Worm (Caenorhabditis elegans) whole organism, early embryonic: ENCODE data around the gene F49E12.8.

Experiments used
- B0310.2 ChIP-seq: sonication (generic microtip); optimal IDR thresholded peaks from 2 replicates; lab custom pipeline; 2016; ENCODE audit warnings: mild to moderate bottlenecking, missing genetic modification characterization, missing compliant biosample characterization
- F13C5.2 ChIP-seq: sonication (generic microtip); optimal IDR thresholded peaks from 2 replicates; lab custom pipeline; 2017; ENCODE audit warnings: mild to moderate bottlenecking, missing genetic modification characterization, inconsistent platforms, missing compliant biosample characterization
- aly-1 ChIP-seq: sonication (generic microtip); optimal IDR thresholded peaks from 2 replicates; lab custom pipeline; 2016; ENCODE audit warnings: missing genetic modification characterization, missing compliant biosample characterization
- ama-1 ChIP-seq: fragments of 150-350 bp; optimal IDR thresholded peaks from 2 replicates; lab custom pipeline; 2014
- ceh-13 ChIP-seq: fragments of 200-800 bp; sonication (Bioruptor generic); optimal IDR thresholded peaks from 2 replicates; lab custom pipeline; 2018; ENCODE audit warnings: mild to moderate bottlenecking, missing genetic modification characterization, missing compliant biosample characterization
- ceh-36 ChIP-seq: sonication (generic microtip); optimal IDR thresholded peaks from 2 replicates; lab custom pipeline; 2016; ENCODE audit warnings: missing genetic modification characterization, inconsistent platforms, missing compliant biosample characterization
- ets-7 ChIP-seq: sonication (generic microtip); optimal IDR thresholded peaks from 2 replicates; lab custom pipeline; 2016; ENCODE audit warnings: missing genotype, missing genetic modification characterization, missing compliant biosample characterization
- flt-1 ChIP-seq: fragments of 200-800 bp; sonication (Bioruptor generic); IDR thresholded peaks from 2 replicates; pipeline ENCODE4 v1.3.6; 2022; ENCODE audit warnings: missing genetic modification characterization, missing compliant biosample characterization
- hmbx-1 ChIP-seq: sonication (generic microtip); optimal IDR thresholded peaks from 2 replicates; lab custom pipeline; 2016; ENCODE audit warnings: mild to moderate bottlenecking, missing genetic modification characterization, missing compliant biosample characterization
- hmg-4 ChIP-seq: fragments of 200-800 bp; sonication (Bioruptor generic); optimal IDR thresholded peaks from 2 replicates; lab custom pipeline; 2018; ENCODE audit warnings: mild to moderate bottlenecking, missing genetic modification characterization, missing compliant biosample characterization
- hnd-1 ChIP-seq: sonication (generic microtip); optimal IDR thresholded peaks from 2 replicates; lab custom pipeline; 2016; ENCODE audit warnings: missing genetic modification characterization, missing compliant biosample characterization
- pes-1 ChIP-seq: fragments of 200-800 bp; sonication (Bioruptor generic); IDR thresholded peaks from 2 replicates; pipeline ENCODE4 v1.3.6; 2022; ENCODE audit warnings: missing genetic modification reagents, missing genetic modification characterization, missing compliant biosample characterization
- scrt-1 ChIP-seq: fragments of 200-800 bp; sonication (Bioruptor generic); IDR thresholded peaks from 2 replicates; pipeline ENCODE4 v1.3.6; 2022; ENCODE audit warnings: missing genetic modification characterization, missing compliant biosample characterization
- sea-1 ChIP-seq: fragments of 200-800 bp; sonication (Bioruptor generic); conservative IDR thresholded peaks from 2 replicates; pipeline ENCODE4 v1.3.6; 2022; ENCODE audit warnings: missing genetic modification characterization, missing compliant biosample characterization
- tbx-11 ChIP-seq: fragments of 200-800 bp; sonication (Bioruptor generic); IDR thresholded peaks from 2 replicates; pipeline ENCODE4 v1.3.6; 2022; ENCODE audit warnings: missing genetic modification characterization, missing compliant biosample characterization
- tbx-37 ChIP-seq: fragments of 200-800 bp; sonication (Bioruptor generic); conservative IDR thresholded peaks from 2 replicates; pipeline ENCODE4 v1.3.6; 2022; ENCODE audit warnings: missing genetic modification reagents, missing genetic modification characterization, missing compliant biosample characterization
- tra-4 ChIP-seq: sonication (generic microtip); optimal IDR thresholded peaks from 2 replicates; lab custom pipeline; 2017; ENCODE audit warnings: missing genetic modification characterization, missing compliant biosample characterization

Gene F49E12.8

ce11 chrII:8369059-8369458, 25.0 kb downstream of the F49E12.8 start, which contains the start of gene amt-3:
TSS of gene amt-3 (minus strand) at chrII:8369159.
- no peak for TF ChIP-seq hnd-1 (tag; lab: Kevin White, UChicago)
- no peak for TF ChIP-seq tra-4
- TF ChIP-seq B0310.2 (tag; lab: Kevin White, UChicago): no peak
- TF ChIP-seq tbx-11 (GFP tag; lab: Robert Waterston, UW): no peak
- TF ChIP-seq hmg-4 (GFP tag; lab: Kevin White, UChicago): no peak
- no peak for TF ChIP-seq ceh-36 (tag; lab: Kevin White, UChicago)
- TF ChIP-seq flt-1: no peak
- TF ChIP-seq scrt-1 (GFP tag; lab: Robert Waterston, UW): no peak
- TF ChIP-seq pes-1 (GFP tag; lab: Robert Waterston, UW): no peak
- no peak for TF ChIP-seq ama-1 (lab: Kevin White, UChicago)
- TF ChIP-seq aly-1 (tag; lab: Kevin White, UChicago): no peak
- no peak for TF ChIP-seq sea-1
- TF ChIP-seq hmbx-1 (tag; lab: Kevin White, UChicago): no peak
- TF ChIP-seq ceh-13 (GFP tag; lab: Kevin White, UChicago): no peak

- no peak for TF ChIP-seq ama-1 (lab: Kevin White, UChicago)
- TF ChIP-seq hnd-1 (tag; lab: Kevin White, UChicago): no peak
- no peak for TF ChIP-seq B0310.2 (tag; lab: Kevin White, UChicago)
- no peak for TF ChIP-seq ets-7 (tag; lab: Kevin White, UChicago)
Measured at ce11 chrII:8360453-8360852, 33.7 kb downstream of the F49E12.8 start, which contains the start of gene M195.2. TSS of gene M195.2 (plus strand) at chrII:8360753.

- no peak for TF ChIP-seq B0310.2 (tag; lab: Kevin White, UChicago)
- TF ChIP-seq tra-4: no peak
Measured at ce11 chrII:8359350-8359749, 34.8 kb downstream of the F49E12.8 start, which contains the start of gene col-77. TSS of gene col-77 (minus strand) at chrII:8359381.

- TF ChIP-seq B0310.2 (tag; lab: Kevin White, UChicago) (no peak), hmg-4 (GFP tag; lab: Kevin White, UChicago) (peak; percentile 14), pes-1 (GFP tag; lab: Robert Waterston, UW) (no peak)
Measured at ce11 chrII:8358466-8358865, 35.6 kb downstream of the F49E12.8 start.

- TF ChIP-seq hnd-1 (tag; lab: Kevin White, UChicago): no peak
- no peak for TF ChIP-seq tbx-11 (GFP tag; lab: Robert Waterston, UW)
- no peak for TF ChIP-seq ceh-13 (GFP tag; lab: Kevin White, UChicago)
- no peak for TF ChIP-seq F13C5.2 (tag; lab: Kevin White, UChicago)
- TF ChIP-seq ama-1 (lab: Kevin White, UChicago): no peak
Measured at ce11 chrII:8354233-8354750, 39.8 kb downstream of the F49E12.8 start, which contains the start of gene C26D10.6. TSS of gene C26D10.6 (minus strand) at chrII:8354700.

ce11 chrII:8353288-8353687, 40.8 kb downstream of the F49E12.8 start:
- TF ChIP-seq tra-4: no peak

- TF ChIP-seq ama-1 (lab: Kevin White, UChicago) (no peak), ceh-36 (tag; lab: Kevin White, UChicago) (no peak), aly-1 (tag; lab: Kevin White, UChicago) (no peak), ets-7 (tag; lab: Kevin White, UChicago) (no peak), sea-1 (no peak), hnd-1 (tag; lab: Kevin White, UChicago) (no peak), tbx-37 (no peak), B0310.2 (tag; lab: Kevin White, UChicago) (no peak), tra-4 (no peak), hmg-4 (GFP tag; lab: Kevin White, UChicago) (no peak), scrt-1 (GFP tag; lab: Robert Waterston, UW) (no peak)
Measured at ce11 chrII:8346384-8346783, 47.7 kb downstream of the F49E12.8 start, which contains the start of gene eff-1. TSS of gene eff-1 (plus strand) at chrII:8346684.

ce11 chrII:8345613-8346012, 48.5 kb downstream of the F49E12.8 start:
- TF ChIP-seq tbx-11 (GFP tag; lab: Robert Waterston, UW): no peak

ce11 chrII:8344803-8345202, 49.3 kb downstream of the F49E12.8 start:
- TF ChIP-seq tbx-37 (no peak), scrt-1 (GFP tag; lab: Robert Waterston, UW) (no peak), pes-1 (GFP tag; lab: Robert Waterston, UW) (no peak), hmbx-1 (tag; lab: Kevin White, UChicago) (no peak), hmg-4 (GFP tag; lab: Kevin White, UChicago) (no peak), flt-1 (no peak), hnd-1 (tag; lab: Kevin White, UChicago) (no peak), ceh-13 (GFP tag; lab: Kevin White, UChicago) (no peak), tbx-11 (GFP tag; lab: Robert Waterston, UW) (no peak), aly-1 (tag; lab: Kevin White, UChicago) (no peak), B0310.2 (tag; lab: Kevin White, UChicago) (no peak), ama-1 (lab: Kevin White, UChicago) (no peak), ceh-36 (tag; lab: Kevin White, UChicago) (no peak), sea-1 (no peak)
